6 worm cellular contexts compared by ENCODE assay signal in genomic region chrIII:5719105-5719831, ce11.
TF ChIP-seq lines count a peak whose summit lies in the region.

No protein-coding gene starts in this region.

TF ChIP-seq in whole organism, L1 larva, 84 proteins besides CTCF, POLR2A, EP300 and RAD21 (continues in another document):
- TF ChIP-seq C34B4.2 (tag; optimal IDR thresholded peaks at IDR 0.05; lab: Kevin White, UChicago) (no peak), elt-2 (tag; optimal IDR thresholded peaks at IDR 0.05; lab: Kevin White, UChicago) (no peak), mdl-1 (tag; optimal IDR thresholded peaks at IDR 0.05; lab: Kevin White, UChicago) (no peak), rnt-1 (tag; optimal IDR thresholded peaks at IDR 0.05; lab: Kevin White, UChicago) (no peak), nhr-20 (tag; optimal IDR thresholded peaks at IDR 0.05; lab: Kevin White, UChicago) (no peak), Y116A8C.19 (tag; optimal IDR thresholded peaks at IDR 0.05; lab: Kevin White, UChicago; ENCODE audit: borderline replicate concordance) (no peak), hlh-4 (tag; optimal IDR thresholded peaks at IDR 0.05; lab: Kevin White, UChicago) (no peak), blmp-1 (tag; optimal IDR thresholded peaks at IDR 0.05; lab: Kevin White, UChicago) (peak; percentile 6), zag-1 (tag; optimal IDR thresholded peaks at IDR 0.05; lab: Kevin White, UChicago) (no peak), lin-14 (GFP tag; optimal IDR thresholded peaks at IDR 0.05; lab: Kevin White, UChicago) (peak; percentile 24), nhr-12 (tag; optimal IDR thresholded peaks at IDR 0.05; lab: Kevin White, UChicago) (no peak), nhr-85 (tag; lab: Kevin White, UChicago) (peak; percentile 70), ceh-8 (GFP tag; optimal IDR thresholded peaks at IDR 0.05; lab: Kevin White, UChicago) (no peak), pag-3 (tag; optimal IDR thresholded peaks at IDR 0.05; lab: Kevin White, UChicago; ENCODE audit: borderline replicate concordance, insufficient read depth) (no peak), ces-1 (GFP tag; optimal IDR thresholded peaks at IDR 0.05; lab: Kevin White, UChicago) (no peak), ztf-4 (tag; optimal IDR thresholded peaks at IDR 0.05; lab: Kevin White, UChicago) (no peak)

TF ChIP-seq in whole organism, L2 larva, 48 proteins besides CTCF, POLR2A, EP300 and RAD21:
- TF ChIP-seq ceh-82 (tag; optimal IDR thresholded peaks at IDR 0.05; lab: Kevin White, UChicago) (no peak), ceh-16 (tag; optimal IDR thresholded peaks at IDR 0.05; lab: Kevin White, UChicago) (peak; percentile 80)

TF ChIP-seq in whole organism, L3 larva, 47 proteins besides CTCF, POLR2A, EP300 and RAD21:
- TF ChIP-seq nhr-25 (tag; optimal IDR thresholded peaks at IDR 0.05; lab: Kevin White, UChicago) (peak; percentile 7), elt-1 (tag; optimal IDR thresholded peaks at IDR 0.05; lab: Kevin White, UChicago) (peak; percentile 48), nhr-28 (tag; optimal IDR thresholded peaks at IDR 0.05; lab: Kevin White, UChicago) (no peak)

TF ChIP-seq in whole organism, L4 larva, 104 proteins besides CTCF, POLR2A, EP300 and RAD21:
- TF ChIP-seq unc-62 (GFP tag; optimal IDR thresholded peaks at IDR 0.05 in 1 of 2; lab: Kevin White, UChicago) (peak in 1 of 2 experiments; percentile 13), unc-62 (tag; optimal IDR thresholded peaks at IDR 0.05; lab: Kevin White, UChicago) (no peak), unc-39 (tag; optimal IDR thresholded peaks at IDR 0.05; lab: Kevin White, UChicago) (no peak), aha-1 (tag; lab: Kevin White, UChicago) (peak; percentile 93), F26F4.8 (GFP tag; conservative IDR thresholded peaks at IDR 0.05; lab: Robert Waterston, UW) (no peak)

TF ChIP-seq in whole organism, late embryonic, 69 proteins besides CTCF, POLR2A, EP300 and RAD21:
- TF ChIP-seq odd-2 (tag; optimal IDR thresholded peaks at IDR 0.05; lab: Kevin White, UChicago) (no peak), ceh-34 (tag; optimal IDR thresholded peaks at IDR 0.05; lab: Kevin White, UChicago) (peak; percentile 20)
TF ChIP-seq in whole organism, late embryonic: peak in this region for 1.

TF ChIP-seq in whole organism, mixed stage, embryonic, 35 proteins besides CTCF, POLR2A, EP300 and RAD21:
- TF ChIP-seq ces-1 (GFP tag; optimal IDR thresholded peaks at IDR 0.05; lab: Kevin White, UChicago) (peak; percentile 42), elt-3 (tag; optimal IDR thresholded peaks at IDR 0.05; lab: Kevin White, UChicago) (no peak), lin-32 (GFP tag; optimal IDR thresholded peaks at IDR 0.05; lab: Kevin White, UChicago) (peak; percentile 3), nhr-2 (tag; optimal IDR thresholded peaks at IDR 0.05; lab: Kevin White, UChicago) (peak; percentile 54), sptf-1 (tag; optimal IDR thresholded peaks at IDR 0.05; lab: Kevin White, UChicago) (no peak), zip-8 (tag; optimal IDR thresholded peaks at IDR 0.05; lab: Kevin White, UChicago) (peak; percentile 90), cnd-1 (tag; optimal IDR thresholded peaks at IDR 0.05; lab: Kevin White, UChicago) (peak; percentile 3)
TF ChIP-seq in whole organism, mixed stage, embryonic: peak in this region for 5.

Comparison
In these comparisons a context has a peak if more than half of its experiments do, and no peak if none do; other contexts are left out.
1. Of the 29 proteins assayed by ChIP-seq in both whole organism, L4 larva and whole organism, L1 larva: peak only in whole organism, L4 larva: aha-1; only in whole organism, L1 larva: none; in both: none; in neither: 27; mixed calls (peak in some experiments, not most) for 1.